Worm (Caenorhabditis elegans) whole organism, L4 larva: ENCODE measurements around the gene C25F6.1.

Experiments used
- T20F7.1 ChIP-seq: fragments of 200-800 bp; sonication (Bioruptor generic); optimal IDR thresholded peaks from 2 replicates; lab custom pipeline; 2018; ENCODE audit warnings: mild to moderate bottlenecking, missing genetic modification characterization, missing compliant biosample characterization
- aha-1 ChIP-seq: fragments of 150-350 bp; peaks from one replicate; lab custom pipeline; 2014; ENCODE audit warnings: missing biosample characterization, missing genetic modification characterization
- ceh-82 ChIP-seq: sonication (generic microtip); optimal IDR thresholded peaks from 2 replicates; lab custom pipeline; 2017; ENCODE audit warnings: missing biosample characterization, missing genetic modification characterization
- daf-12 ChIP-seq: fragments of 150-350 bp; optimal IDR thresholded peaks from 2 replicates; lab custom pipeline; 2014; ENCODE audit warnings: missing biosample characterization, missing genetic modification reagents, missing genetic modification characterization
- daf-16 ChIP-seq, 3 experiments: sonication (generic microtip); optimal IDR thresholded peaks; 2 replicates each; lab custom pipeline; 2016 to 2017; ENCODE audit warnings: missing genetic modification characterization in 3 of 3, missing genetic modification reagents in 3 of 3, mild to moderate bottlenecking in 2 of 3, missing compliant biosample characterization in 2 of 3, missing biosample characterization in 1 of 3, moderate library complexity in 1 of 3
- dmd-6 ChIP-seq: fragments of 200-800 bp; sonication (Bioruptor generic); IDR thresholded peaks from 2 replicates; pipeline ENCODE4 v1.3.6; 2022; ENCODE audit warnings: missing genetic modification reagents, missing genetic modification characterization, missing compliant biosample characterization
- dmd-8 ChIP-seq: fragments of 200-800 bp; sonication (Bioruptor generic); IDR thresholded peaks from 2 replicates; pipeline ENCODE4 v1.3.6; 2022; ENCODE audit warnings: missing genetic modification characterization, missing compliant biosample characterization
- dpl-1 ChIP-seq: fragments of 150-350 bp; optimal IDR thresholded peaks from 2 replicates; lab custom pipeline; 2014; ENCODE audit warnings: missing biosample characterization, missing genetic modification reagents, missing genetic modification characterization
- dve-1 ChIP-seq: sonication (generic microtip); optimal IDR thresholded peaks from 2 replicates; lab custom pipeline; 2017; ENCODE audit warnings: antibody characterized with exemption, mild to moderate bottlenecking, missing genetic modification characterization, missing compliant biosample characterization; ENCODE audit not compliant: insufficient read depth
- egl-27 ChIP-seq: sonication (generic microtip); optimal IDR thresholded peaks from 3 replicates; lab custom pipeline; 2017; ENCODE audit warnings: missing biosample characterization, missing genetic modification reagents, missing genetic modification characterization
- gei-8 ChIP-seq: fragments of 200-800 bp; sonication (Bioruptor generic); optimal IDR thresholded peaks from 2 replicates; lab custom pipeline; 2018; ENCODE audit warnings: mild to moderate bottlenecking, missing genetic modification characterization, missing compliant biosample characterization
- hlh-11 ChIP-seq: fragments of 200-800 bp; sonication (Bioruptor generic); optimal IDR thresholded peaks from 2 replicates; lab custom pipeline; 2018; ENCODE audit warnings: mild to moderate bottlenecking, missing genetic modification characterization, missing compliant biosample characterization
- hlh-30 ChIP-seq: sonication (generic microtip); optimal IDR thresholded peaks from 2 replicates; lab custom pipeline; 2017; ENCODE audit warnings: antibody characterized with exemption, mild to moderate bottlenecking, missing genetic modification characterization, missing compliant biosample characterization; ENCODE audit not compliant: insufficient read depth
- hmg-1.1 ChIP-seq: fragments of 200-800 bp; sonication (Bioruptor generic); IDR thresholded peaks from 2 replicates; pipeline ENCODE4 v1.3.6; 2022; ENCODE audit warnings: missing genetic modification reagents, missing genetic modification characterization, missing compliant biosample characterization
- jun-1 ChIP-seq: fragments of 150-350 bp; optimal IDR thresholded peaks from 2 replicates; lab custom pipeline; 2014; ENCODE audit warnings: missing biosample characterization, missing genetic modification reagents, missing genetic modification characterization
- lin-1 ChIP-seq: fragments of 200-800 bp; sonication (Bioruptor generic); IDR thresholded peaks from 2 replicates; pipeline ENCODE4 v1.3.6; 2022; ENCODE audit warnings: missing genetic modification reagents, missing genetic modification characterization, missing compliant biosample characterization
- lin-29 ChIP-seq: fragments of 200-800 bp; sonication (Bioruptor generic); IDR thresholded peaks from 2 replicates; pipeline ENCODE4 v1.3.6; 2022; ENCODE audit warnings: missing genetic modification reagents, missing genetic modification characterization, missing compliant biosample characterization
- lir-3 ChIP-seq: sonication (generic microtip); optimal IDR thresholded peaks from 2 replicates; lab custom pipeline; 2016; ENCODE audit warnings: mild to moderate bottlenecking, missing genetic modification characterization, missing compliant biosample characterization
- mdl-1 ChIP-seq, 2 experiments: fragments of 150-350 bp in 1 of 2; sonication (generic microtip) in 1 of 2; optimal IDR thresholded peaks; 2 replicates each; lab custom pipeline; 2014 to 2017; ENCODE audit warnings: missing biosample characterization in 2 of 2, missing genetic modification characterization in 2 of 2
- mep-1 ChIP-seq: fragments of 150-350 bp; sonication (generic microtip); optimal IDR thresholded peaks from 3 replicates; lab custom pipeline; 2014; ENCODE audit warnings: missing biosample characterization, missing genetic modification characterization
- mes-2 ChIP-seq: sonication (generic microtip); optimal IDR thresholded peaks from 2 replicates; lab custom pipeline; 2016; ENCODE audit warnings: missing genotype, mild to moderate bottlenecking, missing genetic modification characterization, missing compliant biosample characterization; ENCODE audit not compliant: poor library complexity, severe bottlenecking
- mxl-3 ChIP-seq: fragments of 200-800 bp; sonication (Bioruptor generic); optimal IDR thresholded peaks from 2 replicates; lab custom pipeline; 2018; ENCODE audit warnings: mild to moderate bottlenecking, missing genetic modification characterization, missing compliant biosample characterization
- nhr-10 ChIP-seq: fragments of 150-350 bp; optimal IDR thresholded peaks from 2 replicates; lab custom pipeline; 2014; ENCODE audit warnings: missing biosample characterization, missing genetic modification characterization
- nhr-11 ChIP-seq: fragments of 150-350 bp; optimal IDR thresholded peaks from 2 replicates; lab custom pipeline; 2014; ENCODE audit warnings: missing biosample characterization, missing genetic modification characterization
- nhr-237 ChIP-seq: sonication (generic microtip); optimal IDR thresholded peaks from 2 replicates; lab custom pipeline; 2017; ENCODE audit warnings: missing biosample characterization, missing genetic modification characterization
- nhr-25 ChIP-seq: sonication (generic microtip); optimal IDR thresholded peaks from 2 replicates; lab custom pipeline; 2017; ENCODE audit warnings: missing genetic modification characterization, mild to moderate bottlenecking, missing compliant biosample characterization, antibody characterized with exemption, moderate library complexity, borderline replicate concordance; ENCODE audit not compliant: insufficient read depth
- nhr-28 ChIP-seq: fragments of 150-350 bp; optimal IDR thresholded peaks from 2 replicates; lab custom pipeline; 2014; ENCODE audit warnings: missing biosample characterization, missing genetic modification characterization
- nhr-41 ChIP-seq: fragments of 200-800 bp; sonication (Bioruptor generic); IDR thresholded peaks from 2 replicates; pipeline ENCODE4 v1.3.6; 2022; ENCODE audit warnings: missing genetic modification reagents, missing genetic modification characterization, missing compliant biosample characterization
- nhr-48 ChIP-seq: sonication (generic microtip); optimal IDR thresholded peaks from 2 replicates; lab custom pipeline; 2016; ENCODE audit warnings: mild to moderate bottlenecking, missing genetic modification characterization, missing compliant biosample characterization
- nhr-77 ChIP-seq: fragments of 150-350 bp; optimal IDR thresholded peaks from 2 replicates; lab custom pipeline; 2014; ENCODE audit warnings: missing biosample characterization, missing genetic modification characterization
- pha-4 ChIP-seq, 2 experiments: fragments of 150-350 bp in 1 of 2; fragments of 200-800 bp in 1 of 2; sonication (Bioruptor generic) in 1 of 2; IDR thresholded peaks in 1 of 2; optimal IDR thresholded peaks in 1 of 2; 2 replicates each; pipeline versions ENCODE4 v1.3.6 to Lab custom; 2014 to 2022; ENCODE audit warnings: missing genetic modification characterization in 2 of 2, missing genetic modification reagents in 2 of 2, missing biosample characterization in 1 of 2, missing compliant biosample characterization in 1 of 2
- php-3 ChIP-seq: fragments of 200-800 bp; sonication (Bioruptor generic); IDR thresholded peaks from 2 replicates; pipeline ENCODE4 v1.3.6; 2022; ENCODE audit warnings: missing genetic modification reagents, missing genetic modification characterization, missing compliant biosample characterization
- pqm-1 ChIP-seq: sonication (generic microtip); optimal IDR thresholded peaks from 2 replicates; lab custom pipeline; 2017; ENCODE audit warnings: missing biosample characterization, missing genetic modification characterization
- skn-1 ChIP-seq: fragments of 150-350 bp; optimal IDR thresholded peaks from 2 replicates; lab custom pipeline; 2014; ENCODE audit warnings: missing biosample characterization, missing genetic modification characterization
- snpc-1.2 ChIP-seq: fragments of 200-800 bp; sonication (Bioruptor generic); IDR thresholded peaks from 2 replicates; pipeline ENCODE4 v1.3.6; 2022; ENCODE audit warnings: missing genetic modification reagents, missing genetic modification characterization, missing compliant biosample characterization
- tag-97 ChIP-seq: fragments of 200-800 bp; sonication (Bioruptor generic); IDR thresholded peaks from 2 replicates; pipeline ENCODE4 v1.3.6; 2022; ENCODE audit warnings: missing genetic modification characterization, missing compliant biosample characterization
- tra-1 ChIP-seq: fragments of 200-800 bp; sonication (Bioruptor generic); IDR thresholded peaks from 2 replicates; pipeline ENCODE4 v1.3.6; 2022; ENCODE audit warnings: missing genetic modification reagents, missing genetic modification characterization, missing compliant biosample characterization
- unc-62 ChIP-seq, 3 experiments: fragments of 150-350 bp in 1 of 3; sonication (generic microtip); optimal IDR thresholded peaks in 2 of 3; peaks in 1 of 3; 1 replicate in 1 of 3; 2 replicates in 2 of 3; lab custom pipeline; 2014 to 2017; ENCODE audit warnings: missing biosample characterization in 3 of 3, missing genetic modification characterization in 3 of 3, missing genetic modification reagents in 3 of 3, missing genotype in 1 of 3
- zfp-3 ChIP-seq: fragments of 200-800 bp; sonication (Bioruptor generic); conservative IDR thresholded peaks from 2 replicates; pipeline ENCODE4 v1.3.6; 2022; ENCODE audit warnings: missing genetic modification reagents, missing genetic modification characterization, missing compliant biosample characterization
- zip-11 ChIP-seq: fragments of 200-800 bp; sonication (Bioruptor generic); IDR thresholded peaks from 2 replicates; pipeline ENCODE4 v1.3.6; 2022; ENCODE audit warnings: missing genetic modification characterization, missing compliant biosample characterization
- zip-2 ChIP-seq: fragments of 150-350 bp; optimal IDR thresholded peaks from 2 replicates; lab custom pipeline; 2014; ENCODE audit warnings: missing biosample characterization, missing genetic modification characterization

C25F6.1 gene

ce11 chrX:5467308-5467707, 19.0 kb upstream of the C25F6.1 start (continued):
- no peak for TF ChIP-seq nhr-10 (tag; lab: Kevin White, UChicago)
- TF ChIP-seq skn-1 (tag; lab: Kevin White, UChicago) = no peak
- no peak for TF ChIP-seq jun-1 (tag; lab: Kevin White, UChicago)
- no peak for TF ChIP-seq snpc-1.2
- TF ChIP-seq tag-97 (GFP tag; lab: Robert Waterston, UW) = no peak
- TF ChIP-seq T20F7.1 = no peak
- no peak for TF ChIP-seq hmg-1.1 (GFP tag; lab: Robert Waterston, UW)
- TF ChIP-seq, all 104 proteins: peak for 18

ce11 chrX:5467820-5468270, 18.4 kb upstream of the C25F6.1 start, which contains the start of gene dpyd-1:
Gene dpyd-1, plus strand, starts transcription at chrX:5467870.
- peak; percentile 20 for TF ChIP-seq mes-2 (tag; lab: Kevin White, UChicago)
- peak; percentile 21 for TF ChIP-seq mep-1 (tag; lab: Kevin White, UChicago)
- peak; percentile 54 for TF ChIP-seq hlh-11 (tag; lab: Kevin White, UChicago)
- TF ChIP-seq pqm-1 (tag; lab: Kevin White, UChicago) = peak; percentile 59
- TF ChIP-seq lin-29 (GFP tag; lab: Robert Waterston, UW) = no peak
- peak; percentile 92 for TF ChIP-seq dve-1
- TF ChIP-seq nhr-237 (tag; lab: Kevin White, UChicago) = no peak
- TF ChIP-seq mdl-1 (tag; optimal IDR thresholded peaks at IDR 0.05; lab: Kevin White, UChicago) = peak; percentile 76 to 96
- no peak for TF ChIP-seq nhr-41
- peak; percentile 63 for TF ChIP-seq tra-1 (GFP tag; lab: Robert Waterston, UW)
- no peak for TF ChIP-seq nhr-25 (tag; lab: Kevin White, UChicago)
- TF ChIP-seq nhr-48 = peak; percentile 22
- peak; percentile 90 for TF ChIP-seq aha-1 (tag; lab: Kevin White, UChicago)
- no peak for TF ChIP-seq zfp-3 (GFP tag; lab: Robert Waterston, UW)
- TF ChIP-seq lin-1 (GFP tag; lab: Robert Waterston, UW) = no peak
- TF ChIP-seq nhr-11 = no peak
- TF ChIP-seq nhr-28 (tag; lab: Kevin White, UChicago) = peak; percentile 50
- no peak for TF ChIP-seq dpl-1
- no peak for TF ChIP-seq egl-27 (tag; lab: Kevin White, UChicago)
- TF ChIP-seq mxl-3 (GFP tag; lab: Kevin White, UChicago) = peak; percentile 76
- no peak for TF ChIP-seq nhr-77 (tag; lab: Kevin White, UChicago)
- TF ChIP-seq daf-12 (tag; lab: Kevin White, UChicago) = no peak
- TF ChIP-seq dmd-6 (GFP tag; lab: Robert Waterston, UW) = peak; percentile 80
- TF ChIP-seq php-3 (GFP tag; lab: Robert Waterston, UW) = peak; percentile 66; the same call in 1 of the 2 replicates
- peak; percentile 72 for TF ChIP-seq hlh-30 (tag; lab: Kevin White, UChicago)
- no peak for TF ChIP-seq daf-16 (GFP tag; optimal IDR thresholded peaks at IDR 0.05; lab: Kevin White, UChicago)
- TF ChIP-seq daf-16 (tag; optimal IDR thresholded peaks at IDR 0.05; lab: Kevin White, UChicago) = peak; percentile 42
- TF ChIP-seq zip-11 (GFP tag; lab: Robert Waterston, UW) = no peak
- TF ChIP-seq dmd-8 (GFP tag; lab: Robert Waterston, UW) = no peak

ce11 chrX:5470111-5470745, 16.1 kb upstream of the C25F6.1 start:
- TF ChIP-seq dmd-6 (GFP tag; lab: Robert Waterston, UW) (no peak), aha-1 (tag; lab: Kevin White, UChicago) (peak; percentile 41), zip-2 (tag; lab: Kevin White, UChicago) (no peak), unc-62 (GFP tag; optimal IDR thresholded peaks at IDR 0.05 in 1 of 2; lab: Kevin White, UChicago) (peak in 1 of 2 experiments; percentile 91), unc-62 (tag; optimal IDR thresholded peaks at IDR 0.05; lab: Kevin White, UChicago) (no peak), php-3 (GFP tag; lab: Robert Waterston, UW) (no peak), lir-3 (tag; lab: Kevin White, UChicago) (no peak), daf-12 (tag; lab: Kevin White, UChicago) (no peak), gei-8 (GFP tag; lab: Kevin White, UChicago) (no peak), ceh-82 (tag; lab: Kevin White, UChicago) (no peak), pha-4 (GFP tag; IDR thresholded peaks at IDR 0.05; lab: Robert Waterston, UW) (no peak), pha-4 (tag; optimal IDR thresholded peaks at IDR 0.05; lab: Kevin White, UChicago) (no peak)
- TF ChIP-seq, all 104 proteins: peak for 2
